Worm (Caenorhabditis elegans) whole organism, mixed stage, embryonic: ENCODE results near the gene gasr-8.
A peak's percentile ranks its signal among the peaks of the same experiment; 100 is the strongest.

Experiments used
- M03D4.4 ChIP-seq: sonication (generic microtip); optimal IDR thresholded peaks from 2 replicates; lab custom pipeline; 2017; ENCODE audit warnings: mild to moderate bottlenecking, missing genetic modification characterization, missing compliant biosample characterization
- bed-3 ChIP-seq: fragments of 200-800 bp; sonication (Bioruptor generic); optimal IDR thresholded peaks from 3 replicates; lab custom pipeline; 2018; ENCODE audit warnings: mild to moderate bottlenecking, missing genetic modification characterization, moderate library complexity, missing compliant biosample characterization
- blmp-1 ChIP-seq: fragments of 150-350 bp; optimal IDR thresholded peaks from 2 replicates; lab custom pipeline; 2014; ENCODE audit warnings: missing biosample characterization, missing genetic modification characterization
- ceh-39 ChIP-seq: fragments of 150-350 bp; optimal IDR thresholded peaks from 2 replicates; lab custom pipeline; 2014; ENCODE audit warnings: missing biosample characterization, missing genetic modification characterization
- ceh-43 ChIP-seq: fragments of 200-800 bp; sonication (Bioruptor generic); optimal IDR thresholded peaks from 2 replicates; lab custom pipeline; 2018; ENCODE audit warnings: mild to moderate bottlenecking, missing genetic modification characterization, moderate library complexity, missing compliant biosample characterization
- ceh-83 ChIP-seq: fragments of 200-800 bp; sonication (Bioruptor generic); optimal IDR thresholded peaks from 2 replicates; lab custom pipeline; 2018; ENCODE audit warnings: mild to moderate bottlenecking, missing genetic modification characterization, missing compliant biosample characterization
- ces-1 ChIP-seq: fragments of 150-350 bp; optimal IDR thresholded peaks from 2 replicates; lab custom pipeline; 2014; ENCODE audit warnings: missing biosample characterization, missing genetic modification reagents, missing genetic modification characterization
- cnd-1 ChIP-seq: fragments of 200-800 bp; sonication (Bioruptor generic); optimal IDR thresholded peaks from 2 replicates; lab custom pipeline; 2018; ENCODE audit warnings: mild to moderate bottlenecking, missing genetic modification characterization, missing compliant biosample characterization
- drap-1 ChIP-seq: fragments of 200-800 bp; sonication (Bioruptor generic); optimal IDR thresholded peaks from 3 replicates; lab custom pipeline; 2018; ENCODE audit warnings: mild to moderate bottlenecking, missing genetic modification characterization, missing compliant biosample characterization
- elt-1 ChIP-seq: sonication (generic microtip); optimal IDR thresholded peaks from 2 replicates; lab custom pipeline; 2017; ENCODE audit warnings: missing genetic modification characterization, mild to moderate bottlenecking, missing compliant biosample characterization, antibody characterized with exemption, moderate library complexity, borderline replicate concordance; ENCODE audit not compliant: insufficient read depth
- elt-3 ChIP-seq: fragments of 150-350 bp; optimal IDR thresholded peaks from 2 replicates; lab custom pipeline; 2014; ENCODE audit warnings: missing biosample characterization, missing genetic modification characterization
- flh-1 ChIP-seq: fragments of 200-800 bp; sonication (Bioruptor generic); optimal IDR thresholded peaks from 2 replicates; lab custom pipeline; 2018; ENCODE audit warnings: mild to moderate bottlenecking, missing genetic modification characterization, moderate library complexity, missing compliant biosample characterization
- ham-2 ChIP-seq: fragments of 200-800 bp; sonication (Bioruptor generic); optimal IDR thresholded peaks from 2 replicates; lab custom pipeline; 2018; ENCODE audit warnings: mild to moderate bottlenecking, missing genetic modification characterization, missing compliant biosample characterization
- hlh-1 ChIP-seq: fragments of 150-350 bp; optimal IDR thresholded peaks from 2 replicates; lab custom pipeline; 2014; ENCODE audit warnings: missing biosample characterization, missing genetic modification reagents, missing genetic modification characterization
- lin-13 ChIP-seq: fragments of 150-350 bp; optimal IDR thresholded peaks from 2 replicates; lab custom pipeline; 2014; ENCODE audit warnings: missing biosample characterization, missing genetic modification characterization
- lin-32 ChIP-seq: fragments of 200-800 bp; sonication (Bioruptor generic); optimal IDR thresholded peaks from 2 replicates; lab custom pipeline; 2018; ENCODE audit warnings: mild to moderate bottlenecking, missing genetic modification characterization, missing compliant biosample characterization
- lsy-2 ChIP-seq: fragments of 150-350 bp; optimal IDR thresholded peaks from 2 replicates; lab custom pipeline; 2014; ENCODE audit warnings: missing biosample characterization, missing genetic modification characterization
- mab-5 ChIP-seq: fragments of 150-350 bp; optimal IDR thresholded peaks from 2 replicates; lab custom pipeline; 2014; ENCODE audit warnings: missing biosample characterization, missing genetic modification characterization
- mep-1 ChIP-seq: fragments of 150-350 bp; optimal IDR thresholded peaks from 2 replicates; lab custom pipeline; 2017; ENCODE audit warnings: missing biosample characterization, missing genetic modification reagents, missing genetic modification characterization, inconsistent platforms
- mls-2 ChIP-seq: sonication (generic microtip); optimal IDR thresholded peaks from 2 replicates; lab custom pipeline; 2016; ENCODE audit warnings: mild to moderate bottlenecking, missing genetic modification characterization, moderate library complexity, missing compliant biosample characterization
- nhr-12 ChIP-seq: fragments of 150-350 bp; optimal IDR thresholded peaks from 2 replicates; lab custom pipeline; 2014; ENCODE audit warnings: missing biosample characterization, missing genetic modification characterization
- nhr-2 ChIP-seq: fragments of 150-350 bp; optimal IDR thresholded peaks from 2 replicates; lab custom pipeline; 2014; ENCODE audit warnings: missing biosample characterization, missing genetic modification characterization
- nhr-237 ChIP-seq: fragments of 150-350 bp; optimal IDR thresholded peaks from 2 replicates; lab custom pipeline; 2014; ENCODE audit warnings: missing biosample characterization, missing genetic modification characterization
- nhr-28 ChIP-seq: fragments of 150-350 bp; optimal IDR thresholded peaks from 2 replicates; lab custom pipeline; 2014; ENCODE audit warnings: missing biosample characterization, missing genetic modification characterization
- nhr-76 ChIP-seq: sonication (generic microtip); optimal IDR thresholded peaks from 2 replicates; lab custom pipeline; 2017; ENCODE audit warnings: missing biosample characterization, missing genetic modification characterization
- pha-4 ChIP-seq: fragments of 150-350 bp; optimal IDR thresholded peaks from 2 replicates; lab custom pipeline; 2018; ENCODE audit warnings: missing biosample characterization, missing genetic modification reagents, missing genetic modification characterization
- sem-2 ChIP-seq: fragments of 200-800 bp; sonication (Bioruptor generic); optimal IDR thresholded peaks from 2 replicates; lab custom pipeline; 2018; ENCODE audit warnings: mild to moderate bottlenecking, missing genetic modification characterization, missing compliant biosample characterization
- snpc-4 ChIP-seq: fragments of 150-350 bp; optimal IDR thresholded peaks from 2 replicates; lab custom pipeline; 2014; ENCODE audit warnings: missing biosample characterization, missing genetic modification characterization
- sptf-1 ChIP-seq: sonication (generic microtip); optimal IDR thresholded peaks from 2 replicates; lab custom pipeline; 2017; ENCODE audit warnings: mild to moderate bottlenecking, missing genetic modification characterization, moderate library complexity, missing compliant biosample characterization
- tbx-8 ChIP-seq: fragments of 200-800 bp; sonication (Bioruptor generic); optimal IDR thresholded peaks from 2 replicates; lab custom pipeline; 2018; ENCODE audit warnings: mild to moderate bottlenecking, missing genetic modification characterization, moderate library complexity, missing compliant biosample characterization
- unc-120 ChIP-seq: sonication (generic microtip); optimal IDR thresholded peaks from 2 replicates; lab custom pipeline; 2017; ENCODE audit warnings: missing genetic modification characterization, missing compliant biosample characterization; ENCODE audit not compliant: poor library complexity, severe bottlenecking
- unc-39 ChIP-seq: fragments of 150-350 bp; optimal IDR thresholded peaks from 2 replicates; lab custom pipeline; 2014; ENCODE audit warnings: missing biosample characterization, missing genetic modification characterization
- unc-62 ChIP-seq: fragments of 150-350 bp; optimal IDR thresholded peaks from 2 replicates; lab custom pipeline; 2014; ENCODE audit warnings: missing biosample characterization, missing genetic modification reagents, missing genetic modification characterization
- zip-8 ChIP-seq: fragments of 150-350 bp; optimal IDR thresholded peaks from 2 replicates; lab custom pipeline; 2014; ENCODE audit warnings: missing biosample characterization, missing genetic modification characterization
- ztf-11 ChIP-seq: fragments of 150-350 bp; optimal IDR thresholded peaks from 2 replicates; lab custom pipeline; 2014; ENCODE audit warnings: missing biosample characterization, missing genetic modification characterization

Gene gasr-8

DNA sequence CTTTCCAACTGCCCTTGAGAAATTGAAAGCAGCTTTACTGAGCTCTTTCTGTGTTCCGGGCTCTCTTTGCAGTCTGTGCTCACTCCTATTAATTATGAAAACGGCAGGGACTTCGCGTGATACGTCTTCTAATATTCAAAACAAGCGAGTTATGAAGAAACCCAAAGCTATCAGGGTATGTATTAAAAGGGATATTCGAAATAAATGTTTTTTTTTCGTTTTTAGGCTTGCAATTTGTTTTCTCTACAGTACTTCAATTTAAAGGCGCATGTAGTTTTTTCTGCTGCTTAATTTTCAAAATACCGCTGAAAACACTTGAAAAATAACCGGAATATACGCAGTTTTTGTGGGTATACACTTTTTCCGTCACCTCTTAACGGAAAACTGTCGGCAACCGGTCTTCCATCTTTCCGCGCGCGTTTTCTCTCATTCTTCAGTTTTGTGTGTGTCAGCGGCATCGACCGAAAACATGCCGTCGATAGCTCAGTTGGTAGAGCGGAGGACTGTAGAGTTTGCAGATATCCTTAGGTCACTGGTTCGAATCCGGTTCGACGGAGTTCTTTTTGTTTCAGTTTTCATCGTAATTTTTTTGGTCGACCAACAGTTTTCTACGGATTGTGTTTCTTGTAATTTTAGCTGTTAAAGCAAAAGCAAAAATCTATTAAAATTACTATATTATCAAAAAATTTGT lies at the start of gene gasr-8:
Gene gasr-8, plus strand, starts transcription at position 51 of the 691 bp plus-strand sequence.
- no peak for TF ChIP-seq unc-62
- TF ChIP-seq mep-1 (tag; lab: Kevin White, UChicago) = peak; percentile 6
- no peak for TF ChIP-seq flh-1 (GFP tag; lab: Kevin White, UChicago)
- no peak for TF ChIP-seq unc-39
- no peak for TF ChIP-seq elt-3
- TF ChIP-seq nhr-12 (tag; lab: Kevin White, UChicago) = no peak
- no peak for TF ChIP-seq mls-2 (tag; lab: Kevin White, UChicago)
- no peak for TF ChIP-seq nhr-237
- TF ChIP-seq nhr-76 (tag; lab: Kevin White, UChicago) = no peak
- peak; percentile 85 for TF ChIP-seq ceh-83
- no peak for TF ChIP-seq mab-5 (tag; lab: Kevin White, UChicago)
- peak; percentile 54 for TF ChIP-seq M03D4.4
- TF ChIP-seq bed-3 (GFP tag; lab: Kevin White, UChicago) = peak; percentile 44
- TF ChIP-seq snpc-4 (tag; lab: Kevin White, UChicago) = no peak
- TF ChIP-seq ceh-39 (tag; lab: Kevin White, UChicago) = no peak
- TF ChIP-seq hlh-1 = no peak
- no peak for TF ChIP-seq lin-32 (GFP tag; lab: Kevin White, UChicago)
- peak; percentile 51 for TF ChIP-seq sem-2
- no peak for TF ChIP-seq ceh-43 (GFP tag; lab: Kevin White, UChicago)
- peak; percentile 75 for TF ChIP-seq cnd-1 (tag; lab: Kevin White, UChicago)
- no peak for TF ChIP-seq lin-13
- no peak for TF ChIP-seq blmp-1 (tag; lab: Kevin White, UChicago)
- peak; percentile 6 for TF ChIP-seq sptf-1 (tag; lab: Kevin White, UChicago)
- no peak for TF ChIP-seq ztf-11
- TF ChIP-seq ces-1 (GFP tag; lab: Kevin White, UChicago) = no peak
- peak; percentile 88 for TF ChIP-seq drap-1
- no peak for TF ChIP-seq zip-8 (tag; lab: Kevin White, UChicago)
- peak; percentile 7 for TF ChIP-seq lsy-2
- TF ChIP-seq unc-120 (tag; lab: Kevin White, UChicago) = no peak
- TF ChIP-seq nhr-28 (tag; lab: Kevin White, UChicago) = no peak
- no peak for TF ChIP-seq pha-4
- peak; percentile 8 for TF ChIP-seq elt-1 (tag; lab: Kevin White, UChicago)
- no peak for TF ChIP-seq nhr-2 (tag; lab: Kevin White, UChicago)
- TF ChIP-seq tbx-8 (GFP tag; lab: Kevin White, UChicago) = peak; percentile 54
- no peak for TF ChIP-seq ham-2 (GFP tag; lab: Kevin White, UChicago)

DNA sequence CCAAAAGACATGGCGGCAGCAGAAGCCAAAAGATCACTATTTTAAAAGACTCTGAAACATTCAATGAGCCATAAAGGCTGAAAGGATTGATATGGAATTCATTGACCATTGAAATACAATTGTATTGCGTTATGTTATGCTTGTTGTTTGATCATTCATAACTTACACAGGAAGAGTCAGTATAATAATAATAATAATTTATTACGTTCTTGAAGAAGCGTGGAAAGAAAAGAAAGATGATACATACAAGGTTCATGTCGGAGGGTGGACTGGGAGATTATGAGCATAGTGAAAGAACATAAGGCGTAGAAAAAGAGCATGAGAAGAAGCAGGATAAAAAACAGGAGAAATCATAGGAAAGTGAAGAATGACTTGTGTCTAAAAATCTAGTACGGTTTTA lies 48.8 kb upstream of the gasr-8 start, which contains the start of gene F43D2.7:
Gene F43D2.7, minus strand, starts transcription at position 101 of the 400 bp plus-strand sequence.
- TF ChIP-seq M03D4.4 (no peak), lin-32 (GFP tag; lab: Kevin White, UChicago) (no peak), hlh-1 (no peak), nhr-28 (tag; lab: Kevin White, UChicago) (no peak), unc-62 (no peak), sem-2 (no peak), nhr-2 (tag; lab: Kevin White, UChicago) (no peak), ceh-39 (tag; lab: Kevin White, UChicago) (no peak), pha-4 (no peak), lin-13 (no peak), zip-8 (tag; lab: Kevin White, UChicago) (no peak), elt-1 (tag; lab: Kevin White, UChicago) (no peak), ham-2 (GFP tag; lab: Kevin White, UChicago) (no peak), tbx-8 (GFP tag; lab: Kevin White, UChicago) (no peak), cnd-1 (tag; lab: Kevin White, UChicago) (no peak), drap-1 (no peak), nhr-12 (tag; lab: Kevin White, UChicago) (no peak), unc-39 (no peak), mep-1 (tag; lab: Kevin White, UChicago) (no peak), elt-3 (no peak)

DNA sequence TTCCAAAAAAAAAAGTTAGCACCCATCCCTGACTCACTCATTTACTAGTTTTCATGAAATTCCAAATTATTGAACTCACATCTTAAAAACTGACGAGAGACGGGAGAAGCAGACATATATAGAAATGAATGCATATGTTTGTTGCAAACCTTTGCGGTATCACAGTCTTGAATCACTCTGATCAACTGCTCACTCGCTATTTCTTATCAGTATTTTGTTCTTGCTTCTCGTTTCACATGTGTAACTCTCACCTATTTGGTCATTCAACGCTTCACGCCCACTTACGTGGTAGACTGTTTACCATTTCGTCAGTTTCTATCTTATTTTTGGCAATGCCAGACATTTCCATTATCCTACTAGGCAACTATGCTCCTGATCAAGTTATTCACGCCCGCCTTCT lies 48.1 kb upstream of the gasr-8 start, which contains the start of gene C54G10.1:
Gene C54G10.1, plus strand, starts transcription at position 333 of the 400 bp plus-strand sequence.
- TF ChIP-seq nhr-2 (tag; lab: Kevin White, UChicago) (no peak), unc-120 (tag; lab: Kevin White, UChicago) (no peak), ztf-11 (no peak), nhr-237 (no peak), elt-3 (no peak)
